Fruit fly (Drosophila melanogaster) whole organism, embryonic: ENCODE data around the gene Cbp20.

Experiments
- Abd-B ChIP-seq: fragments of 200-800 bp; sonication (Bioruptor generic); optimal IDR thresholded peaks from 2 replicates; lab custom pipeline; 2018; ENCODE audit warnings: missing biosample characterization, mild to moderate bottlenecking, missing genetic modification characterization, moderate library complexity
- Atf6 ChIP-seq: fragments of 200-800 bp; sonication (Bioruptor generic); IDR thresholded peaks from 2 replicates; pipeline ENCODE4 v1.3.6; 2022; ENCODE audit warnings: missing biosample characterization, missing genetic modification characterization
- Awh ChIP-seq: fragments of 200-800 bp; sonication (Bioruptor generic); IDR thresholded peaks from 2 replicates; pipeline ENCODE4, ENCODE4 v1.3.6; 2022; ENCODE audit warnings: missing biosample characterization, missing genetic modification characterization
- B-H2 ChIP-seq: fragments of 200-800 bp; sonication (Bioruptor generic); optimal IDR thresholded peaks from 2 replicates; lab custom pipeline; 2018; ENCODE audit warnings: missing biosample characterization, mild to moderate bottlenecking, missing genetic modification characterization
- BEAF-32 ChIP-seq: fragments of 200-800 bp; sonication (Bioruptor generic); optimal IDR thresholded peaks from 3 replicates; lab custom pipeline; 2017; ENCODE audit warnings: missing biosample characterization, missing genetic modification characterization, mild to moderate bottlenecking, moderate library complexity, missing genetic modification reagents
- CG10462 ChIP-seq: fragments of 200-800 bp; sonication (Bioruptor generic); optimal IDR thresholded peaks from 2 replicates; lab custom pipeline; 2016; ENCODE audit warnings: missing biosample characterization, missing genetic modification characterization
- CG11696 ChIP-seq: fragments of 200-800 bp; sonication (Bioruptor generic); IDR thresholded peaks from 2 replicates; pipeline ENCODE4 v1.3.6; 2022; ENCODE audit warnings: missing biosample characterization, missing genetic modification characterization
- CG13775 ChIP-seq: fragments of 200-800 bp; sonication (Bioruptor generic); optimal IDR thresholded peaks from 3 replicates; lab custom pipeline; 2017; ENCODE audit warnings: missing biosample characterization, mild to moderate bottlenecking, missing genetic modification characterization
- CG14441 ChIP-seq: fragments of 200-800 bp; sonication (Bioruptor generic); IDR thresholded peaks from 2 replicates; pipeline ENCODE4 v1.3.6; 2022; ENCODE audit warnings: missing biosample characterization, missing genetic modification characterization
- CG15479 ChIP-seq: fragments of 200-800 bp; sonication (Bioruptor generic); optimal IDR thresholded peaks from 3 replicates; lab custom pipeline; 2019; ENCODE audit warnings: missing biosample characterization, mild to moderate bottlenecking, missing genetic modification characterization, moderate library complexity
- CG17802 ChIP-seq: fragments of 200-800 bp; sonication (Bioruptor generic); optimal IDR thresholded peaks from 2 replicates; lab custom pipeline; 2018; ENCODE audit warnings: missing biosample characterization, mild to moderate bottlenecking, missing genetic modification characterization, moderate library complexity
- CG1832 ChIP-seq: fragments of 200-800 bp; sonication (Bioruptor generic); optimal IDR thresholded peaks from 2 replicates; lab custom pipeline; 2017; ENCODE audit warnings: missing biosample characterization, mild to moderate bottlenecking, missing genetic modification characterization, inconsistent platforms
- CG18599 ChIP-seq: fragments of 200-800 bp; sonication (Bioruptor generic); optimal IDR thresholded peaks from 3 replicates; lab custom pipeline; 2017; ENCODE audit warnings: missing biosample characterization, missing genetic modification characterization, mild to moderate bottlenecking, moderate library complexity, missing genetic modification reagents
- CG30020 ChIP-seq: fragments of 200-800 bp; optimal IDR thresholded peaks from 2 replicates; lab custom pipeline; 2019; ENCODE audit warnings: missing biosample characterization, mild to moderate bottlenecking, missing genetic modification characterization, moderate library complexity
- CG3838 ChIP-seq: fragments of 200-800 bp; sonication (Bioruptor generic); optimal IDR thresholded peaks from 3 replicates; lab custom pipeline; 2016; ENCODE audit warnings: missing biosample characterization, missing genetic modification characterization
- CG4328 ChIP-seq: fragments of 200-800 bp; sonication (Bioruptor generic); optimal IDR thresholded peaks from 3 replicates; lab custom pipeline; 2017; ENCODE audit warnings: missing biosample characterization, missing genetic modification reagents, missing genetic modification characterization
- CG4404 ChIP-seq: fragments of 200-800 bp; sonication (Bioruptor generic); IDR thresholded peaks from 2 replicates; pipeline ENCODE4 v1.3.6; 2022; ENCODE audit warnings: missing biosample characterization, missing genetic modification characterization
- CG4854 ChIP-seq: fragments of 200-800 bp; sonication (Bioruptor generic); optimal IDR thresholded peaks from 2 replicates; lab custom pipeline; 2016; ENCODE audit warnings: missing biosample characterization, missing genetic modification characterization, inconsistent platforms
- Deaf1 ChIP-seq: fragments of 200-800 bp; optimal IDR thresholded peaks from 3 replicates; lab custom pipeline; 2019; ENCODE audit warnings: missing biosample characterization, mild to moderate bottlenecking, missing genetic modification characterization, moderate library complexity
- Drgx ChIP-seq: fragments of 200-800 bp; sonication (Bioruptor generic); IDR thresholded peaks from 2 replicates; pipeline ENCODE4 v1.3.6; 2022; ENCODE audit warnings: missing biosample characterization, missing genetic modification characterization
- E2f1 ChIP-seq: fragments of 200-800 bp; sonication (Bioruptor generic); IDR thresholded peaks from 2 replicates; pipeline ENCODE4 v1.3.6; 2022; ENCODE audit warnings: missing biosample characterization, missing genetic modification characterization
- Eip74EF ChIP-seq, 2 experiments: fragments of 200-800 bp in 1 of 2; fragments of >200 bp in 1 of 2; sonication (Bioruptor generic) in 1 of 2; optimal IDR thresholded peaks; 2 replicates each; lab custom pipeline; 2017 to 2019; ENCODE audit warnings: missing biosample characterization in 2 of 2, missing genetic modification characterization in 2 of 2, mild to moderate bottlenecking in 1 of 2, moderate library complexity in 1 of 2
- HLH3B ChIP-seq: fragments of 200-800 bp; sonication (Bioruptor generic); IDR thresholded peaks from 2 replicates; pipeline ENCODE4 v1.3.6; 2022; ENCODE audit warnings: missing biosample characterization, missing genetic modification characterization
- HLHmδ ChIP-seq: fragments of 200-800 bp; sonication (Bioruptor generic); optimal IDR thresholded peaks from 2 replicates; lab custom pipeline; 2018; ENCODE audit warnings: missing biosample characterization, mild to moderate bottlenecking, missing genetic modification characterization, moderate library complexity
- Hand ChIP-seq: fragments of 200-800 bp; sonication (Bioruptor generic); optimal IDR thresholded peaks from 2 replicates; lab custom pipeline; 2017; ENCODE audit warnings: mild to moderate bottlenecking, missing biosample characterization, missing genetic modification reagents, missing genetic modification characterization
- Hr3 ChIP-seq: fragments of 200-800 bp; sonication (Bioruptor generic); optimal IDR thresholded peaks from 3 replicates; lab custom pipeline; 2016; ENCODE audit warnings: missing biosample characterization, missing genetic modification characterization
- Lpt ChIP-seq: fragments of >200 bp; optimal IDR thresholded peaks from 2 replicates; lab custom pipeline; 2018; ENCODE audit warnings: missing biosample characterization, missing genetic modification characterization
- Myb ChIP-seq: fragments of 200-800 bp; sonication (Bioruptor generic); optimal IDR thresholded peaks from 2 replicates; lab custom pipeline; 2016; ENCODE audit warnings: missing biosample characterization, missing genetic modification characterization
- NC2β ChIP-seq: fragments of 200-800 bp; sonication (Bioruptor generic); optimal IDR thresholded peaks from 2 replicates; lab custom pipeline; 2016; ENCODE audit warnings: missing biosample characterization, missing genetic modification characterization
- Oaz ChIP-seq: fragments of 200-800 bp; sonication (Bioruptor generic); IDR thresholded peaks from 2 replicates; pipeline ENCODE4 v1.3.6; 2022; ENCODE audit warnings: missing biosample characterization, missing genetic modification characterization
- YL-1 ChIP-seq: fragments of 200-800 bp; sonication (Bioruptor generic); optimal IDR thresholded peaks from 3 replicates; lab custom pipeline; 2017; ENCODE audit warnings: missing biosample characterization, mild to moderate bottlenecking, missing genetic modification characterization
- al ChIP-seq: fragments of 200-800 bp; sonication (Bioruptor generic); IDR thresholded peaks from 2 replicates; pipeline ENCODE4 v1.3.6; 2022; ENCODE audit warnings: missing biosample characterization, missing genetic modification characterization
- ato ChIP-seq: fragments of 200-800 bp; sonication (Bioruptor generic); IDR thresholded peaks from 2 replicates; pipeline ENCODE4 v1.3.6; 2022; ENCODE audit warnings: missing biosample characterization, missing genetic modification characterization; ENCODE audit not compliant: partially characterized antibody
- bab2 ChIP-seq: fragments of 200-800 bp; sonication (Bioruptor generic); optimal IDR thresholded peaks from 2 replicates; lab custom pipeline; 2016; ENCODE audit warnings: missing biosample characterization, missing genetic modification characterization
- chinmo ChIP-seq: fragments of 200-800 bp; sonication (Bioruptor generic); IDR thresholded peaks from 4 replicates; pipeline ENCODE4 v1.3.6; 2022; ENCODE audit warnings: missing biosample characterization, missing genetic modification characterization; ENCODE audit not compliant: partially characterized antibody
- chm ChIP-seq: fragments of 200-800 bp; sonication (Bioruptor generic); IDR thresholded peaks from 2 replicates; pipeline ENCODE4 v1.3.6; 2022; ENCODE audit warnings: missing biosample characterization, missing genetic modification characterization
- ci ChIP-seq: fragments of 200-800 bp; sonication (Bioruptor generic); IDR thresholded peaks from 3 replicates; pipeline ENCODE4 v1.3.6; 2022; ENCODE audit warnings: missing biosample characterization, missing genetic modification characterization
- dpn ChIP-seq, 2 experiments: fragments of 200-800 bp; sonication (Bioruptor generic); optimal IDR thresholded peaks; 3 replicates each; lab custom pipeline; 2016; ENCODE audit warnings: missing biosample characterization in 2 of 2, missing genetic modification characterization in 2 of 2
- ems ChIP-seq: fragments of 200-800 bp; sonication (Bioruptor generic); optimal IDR thresholded peaks from 3 replicates; lab custom pipeline; 2016; ENCODE audit warnings: missing biosample characterization, missing genetic modification characterization
- fd64A ChIP-seq: fragments of 200-800 bp; sonication (Bioruptor generic); optimal IDR thresholded peaks from 3 replicates; lab custom pipeline; 2018; ENCODE audit warnings: missing biosample characterization, mild to moderate bottlenecking, missing genetic modification characterization
- fu2 ChIP-seq: fragments of 200-800 bp; sonication (Bioruptor generic); optimal IDR thresholded peaks from 2 replicates; lab custom pipeline; 2016; ENCODE audit warnings: missing biosample characterization, missing genetic modification characterization
- gcm2 ChIP-seq: fragments of 200-800 bp; sonication (Bioruptor generic); optimal IDR thresholded peaks from 2 replicates; lab custom pipeline; 2016; ENCODE audit warnings: missing biosample characterization, missing genetic modification characterization
- kah ChIP-seq: fragments of 200-800 bp; sonication (Bioruptor generic); optimal IDR thresholded peaks from 2 replicates; lab custom pipeline; 2018; ENCODE audit warnings: missing biosample characterization, mild to moderate bottlenecking, missing genetic modification characterization
- lmd ChIP-seq: fragments of 200-800 bp; sonication (Bioruptor generic); IDR thresholded peaks from 2 replicates; pipeline ENCODE4 v1.3.6; 2022; ENCODE audit warnings: missing biosample characterization, missing genetic modification characterization
- onecut ChIP-seq: fragments of 200-800 bp; sonication (Bioruptor generic); IDR thresholded peaks from 2 replicates; pipeline ENCODE4 v1.3.6; 2022; ENCODE audit warnings: missing biosample characterization, missing genetic modification characterization
- repo ChIP-seq: fragments of 200-800 bp; sonication (Bioruptor generic); optimal IDR thresholded peaks from 2 replicates; lab custom pipeline; 2016; ENCODE audit warnings: missing biosample characterization, missing genetic modification characterization
- sd ChIP-seq: fragments of 200-800 bp; sonication (Bioruptor generic); optimal IDR thresholded peaks from 3 replicates; lab custom pipeline; 2018; ENCODE audit warnings: missing biosample characterization, mild to moderate bottlenecking, missing genetic modification characterization, moderate library complexity
- seq ChIP-seq: fragments of 200-800 bp; sonication (Bioruptor generic); IDR thresholded peaks from 2 replicates; pipeline ENCODE4 v1.3.6; 2022; ENCODE audit warnings: missing biosample characterization, missing genetic modification characterization
- tgo ChIP-seq: fragments of 200-800 bp; sonication (Bioruptor generic); IDR thresholded peaks from 3 replicates; pipeline ENCODE4 v1.3.6; 2022; ENCODE audit warnings: missing biosample characterization, missing genetic modification characterization
- usp ChIP-seq: fragments of >200 bp; optimal IDR thresholded peaks from 2 replicates; lab custom pipeline; 2017; ENCODE audit warnings: missing biosample characterization, missing genetic modification characterization

The Cbp20 gene

DNA sequence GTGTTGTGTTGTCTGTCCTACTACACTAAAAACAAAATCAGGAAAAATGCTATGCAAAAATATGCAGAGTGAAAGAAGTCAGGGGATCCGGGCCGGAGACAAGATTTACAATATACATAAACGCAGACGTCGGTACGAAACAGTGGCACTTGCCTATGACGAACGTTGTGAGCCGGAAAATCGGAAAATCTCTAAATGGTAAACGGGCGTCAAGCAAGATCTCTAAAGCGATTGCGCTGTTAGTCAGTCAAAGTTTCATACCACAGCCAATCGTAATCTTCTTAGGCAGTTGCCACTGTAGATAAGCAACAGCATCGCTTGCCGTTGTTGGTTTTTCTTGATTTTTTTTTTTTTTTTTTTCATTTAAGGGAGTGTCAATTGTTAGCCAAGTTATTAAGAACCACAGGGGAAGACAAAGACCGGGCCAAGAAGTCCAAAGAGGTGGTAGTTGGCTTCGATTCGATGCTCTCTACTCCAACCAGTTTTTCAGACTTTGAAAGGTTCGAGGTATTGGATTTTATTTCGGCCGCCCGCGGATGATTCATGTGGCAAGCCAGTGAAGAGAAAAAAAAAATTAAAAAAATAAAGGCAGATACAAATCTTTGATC is 39.3 kb upstream of the Cbp20 start (continued):
- TF ChIP-seq sd (tag; lab: Kevin White, UChicago) (no peak), tgo (GFP tag; lab: Robert Waterston, UW) (peak; percentile 92), Hand (GFP tag; lab: Kevin White, UChicago) (no peak), fu2 (peak; percentile 62), B-H2 (GFP tag; lab: Kevin White, UChicago) (no peak), Awh (GFP tag; lab: Robert Waterston, UW) (peak; percentile 87), Hr3 (GFP tag; lab: Kevin White, UChicago) (peak; percentile 43), CG4854 (peak; percentile 17), chm (GFP tag; lab: Robert Waterston, UW) (peak; percentile 87), Deaf1 (tag; lab: Kevin White, UChicago) (no peak), CG11696 (GFP tag; lab: Robert Waterston, UW) (peak; percentile 80), CG1832 (GFP tag; lab: Kevin White, UChicago) (no peak), Oaz (no peak; the same call in 1 of the 2 replicates), chinmo (GFP tag; lab: Robert Waterston, UW) (0 out of 4 replicates have a peak, but pooled peaks have one; percentile 14), BEAF-32 (GFP tag; lab: Kevin White, UChicago) (no peak), dpn (GFP tag; optimal IDR thresholded peaks at IDR 0.05; lab: Kevin White, UChicago) (peak; percentile 81 to 85), CG10462 (GFP tag; lab: Kevin White, UChicago) (peak; percentile 51), CG3838 (GFP tag; lab: Kevin White, UChicago) (peak; percentile 9), ci (GFP tag; lab: Robert Waterston, UW) (peak; percentile 92), CG4404 (GFP tag; lab: Robert Waterston, UW) (peak; percentile 96), ems (GFP tag; lab: Kevin White, UChicago) (peak; percentile 76), ato (GFP tag; lab: Robert Waterston, UW) (no peak), NC2β (GFP tag; lab: Kevin White, UChicago) (peak; percentile 65), seq (GFP tag; lab: Robert Waterston, UW) (peak; percentile 78), bab2 (GFP tag; lab: Kevin White, UChicago) (peak; percentile 72), kah (GFP tag; lab: Kevin White, UChicago) (no peak), gcm2 (GFP tag; lab: Kevin White, UChicago) (peak; percentile 37), Myb (peak; percentile 52), CG14441 (GFP tag; lab: Robert Waterston, UW) (peak; percentile 96), fd64A (GFP tag; lab: Kevin White, UChicago) (no peak), YL-1 (no peak), CG17802 (tag; lab: Kevin White, UChicago) (peak; percentile 29), CG13775 (GFP tag; lab: Kevin White, UChicago) (peak; percentile 59), al (GFP tag; lab: Robert Waterston, UW) (peak; percentile 89), CG30020 (tag; lab: Kevin White, UChicago) (no peak), lmd (GFP tag; lab: Robert Waterston, UW) (peak; percentile 95), Atf6 (no peak; the same call in 1 of the 2 replicates), HLH3B (GFP tag; lab: Robert Waterston, UW) (peak; percentile 86), Drgx (GFP tag; lab: Robert Waterston, UW) (peak; percentile 91), Abd-B (peak; percentile 73), onecut (peak; percentile 81), CG15479 (GFP tag; lab: Kevin White, UChicago) (no peak), CG18599 (GFP tag; lab: Kevin White, UChicago) (peak; percentile 66), HLHmδ (GFP tag; lab: Kevin White, UChicago) (no peak), Lpt (GFP tag; lab: Kevin White, UChicago) (no peak), CG4328 (GFP tag; lab: Kevin White, UChicago) (peak; percentile 67), repo (GFP tag; lab: Kevin White, UChicago) (peak; percentile 78), Eip74EF (GFP tag; optimal IDR thresholded peaks at IDR 0.05; lab: Kevin White, UChicago) (no peak), E2f1 (peak; percentile 92), usp (GFP tag; lab: Kevin White, UChicago) (no peak)
